Worm (Caenorhabditis elegans) whole organism, midembryonic: ENCODE measurements around the gene skat-1.

Experiments
- T22C8.4 ChIP-seq: fragments of 200-800 bp; sonication (Bioruptor generic); IDR thresholded peaks from 2 replicates; pipeline ENCODE4 v1.3.6; 2022; ENCODE audit warnings: missing genetic modification characterization, missing compliant biosample characterization
- cog-1 ChIP-seq: sonication (generic microtip); optimal IDR thresholded peaks from 2 replicates; lab custom pipeline; 2016; ENCODE audit warnings: missing genetic modification characterization, missing compliant biosample characterization
- flt-1 ChIP-seq: fragments of 200-800 bp; sonication (Bioruptor generic); IDR thresholded peaks from 2 replicates; pipeline ENCODE4 v1.3.6; 2022; ENCODE audit warnings: missing genetic modification characterization, missing compliant biosample characterization
- med-1 ChIP-seq: sonication (generic microtip); optimal IDR thresholded peaks from 2 replicates; lab custom pipeline; 2017; ENCODE audit warnings: missing genetic modification characterization, mild to moderate bottlenecking, missing compliant biosample characterization, antibody characterized with exemption, missing genetic modification reagents; ENCODE audit not compliant: insufficient read depth
- ztf-29 ChIP-seq: fragments of 200-800 bp; sonication (Bioruptor generic); IDR thresholded peaks from 2 replicates; pipeline ENCODE4 v1.3.6; 2022; ENCODE audit warnings: missing genetic modification reagents, missing genetic modification characterization, missing compliant biosample characterization

ce11 chrIII:9030818-9031217 lies 34.2 kb upstream of the skat-1 start:
- no peak for TF ChIP-seq med-1 (GFP tag; lab: Kevin White, UChicago)
- TF ChIP-seq flt-1 (GFP tag; lab: Robert Waterston, UW): no peak
- no peak for TF ChIP-seq cog-1 (tag; lab: Kevin White, UChicago)
- no peak for TF ChIP-seq ztf-29 (GFP tag; lab: Robert Waterston, UW)
- TF ChIP-seq T22C8.4 (GFP tag; lab: Robert Waterston, UW): no peak
